Worm (Caenorhabditis elegans) whole organism, young adult: ENCODE data around the gene dss-1.

Experiments
- B0019.2 ChIP-seq: fragments of 200-800 bp; sonication (Bioruptor generic); conservative IDR thresholded peaks from 2 replicates; pipeline ENCODE4 v1.3.6; 2022; ENCODE audit warnings: missing genetic modification reagents, missing genetic modification characterization, missing compliant biosample characterization
- Y79H2A.3 ChIP-seq: fragments of 200-800 bp; sonication (Bioruptor generic); conservative IDR thresholded peaks from 2 replicates; pipeline ENCODE4 v1.3.6; 2022; ENCODE audit warnings: missing genetic modification reagents, missing genetic modification characterization, missing compliant biosample characterization
- efl-1 ChIP-seq: fragments of 150-350 bp; optimal IDR thresholded peaks from 2 replicates; lab custom pipeline; 2014; ENCODE audit warnings: missing biosample characterization, missing genetic modification reagents, missing genetic modification characterization
- ets-4 ChIP-seq: fragments of 200-800 bp; sonication (Bioruptor generic); optimal IDR thresholded peaks from 2 replicates; lab custom pipeline; 2018; ENCODE audit warnings: mild to moderate bottlenecking, missing genetic modification characterization, missing compliant biosample characterization
- nfya-1 ChIP-seq: sonication (generic microtip); optimal IDR thresholded peaks from 2 replicates; lab custom pipeline; 2017; ENCODE audit warnings: antibody characterized with exemption, missing compliant biosample characterization, missing genetic modification characterization, borderline replicate concordance; ENCODE audit not compliant: insufficient read depth
- nhr-27 ChIP-seq: fragments of 200-800 bp; sonication (Bioruptor generic); optimal IDR thresholded peaks from 2 replicates; lab custom pipeline; 2018; ENCODE audit warnings: mild to moderate bottlenecking, missing genetic modification characterization, moderate library complexity, missing compliant biosample characterization
- pbrm-1 ChIP-seq: fragments of 200-800 bp; sonication (Bioruptor generic); IDR thresholded peaks from 2 replicates; pipeline ENCODE4 v1.3.6; 2022; ENCODE audit warnings: missing genetic modification reagents, missing genetic modification characterization, missing compliant biosample characterization
- repo-1 ChIP-seq: sonication (generic microtip); optimal IDR thresholded peaks from 2 replicates; lab custom pipeline; 2017; ENCODE audit warnings: mild to moderate bottlenecking, missing genetic modification characterization, missing compliant biosample characterization
- snpc-4 ChIP-seq, 5 experiments: fragments of 150-350 bp in 1 of 5; sonication (generic microtip) in 4 of 5; optimal IDR thresholded peaks; 2 replicates each; lab custom pipeline; 2014 to 2018; ENCODE audit warnings: missing genetic modification characterization in 5 of 5, missing biosample characterization in 3 of 5, antibody characterized with exemption in 2 of 5, mild to moderate bottlenecking in 2 of 5, missing compliant biosample characterization in 2 of 5, missing genotype in 2 of 5, moderate library complexity in 2 of 5, missing genetic modification reagents in 1 of 5
- somi-1 ChIP-seq: fragments of 200-800 bp; sonication (Bioruptor generic); optimal IDR thresholded peaks from 2 replicates; lab custom pipeline; 2018; ENCODE audit warnings: mild to moderate bottlenecking, missing genetic modification characterization, missing compliant biosample characterization
- unc-62 ChIP-seq: fragments of 150-350 bp; optimal IDR thresholded peaks from 2 replicates; lab custom pipeline; 2014; ENCODE audit warnings: missing biosample characterization, missing genetic modification reagents, missing genetic modification characterization

- TF ChIP-seq pbrm-1 (GFP tag; lab: Robert Waterston, UW), result no peak
- TF ChIP-seq Y79H2A.3 (GFP tag; lab: Robert Waterston, UW), result no peak
- no peak for TF ChIP-seq repo-1
- TF ChIP-seq B0019.2 (GFP tag; lab: Robert Waterston, UW), result no peak
- no peak for TF ChIP-seq snpc-4 (GFP tag; optimal IDR thresholded peaks at IDR 0.05; lab: Kevin White, UChicago)
- TF ChIP-seq snpc-4 (tag; optimal IDR thresholded peaks at IDR 0.05; lab: Kevin White, UChicago), result no peak
- TF ChIP-seq efl-1 (GFP tag; lab: Kevin White, UChicago), result no peak
- TF ChIP-seq ets-4 (GFP tag; lab: Kevin White, UChicago), result no peak
- TF ChIP-seq somi-1 (GFP tag; lab: Kevin White, UChicago), result no peak
- no peak for TF ChIP-seq nfya-1 (tag; lab: Kevin White, UChicago)
- TF ChIP-seq unc-62, result no peak
- TF ChIP-seq nhr-27 (tag; lab: Kevin White, UChicago), result no peak
Measured at ce11 chrIII:1210638-1211037, 14.5 kb upstream of the dss-1 start.
